Worm (Caenorhabditis elegans): ENCODE measurements around the gene T05C12.4.

Gene T05C12.4

DNA sequence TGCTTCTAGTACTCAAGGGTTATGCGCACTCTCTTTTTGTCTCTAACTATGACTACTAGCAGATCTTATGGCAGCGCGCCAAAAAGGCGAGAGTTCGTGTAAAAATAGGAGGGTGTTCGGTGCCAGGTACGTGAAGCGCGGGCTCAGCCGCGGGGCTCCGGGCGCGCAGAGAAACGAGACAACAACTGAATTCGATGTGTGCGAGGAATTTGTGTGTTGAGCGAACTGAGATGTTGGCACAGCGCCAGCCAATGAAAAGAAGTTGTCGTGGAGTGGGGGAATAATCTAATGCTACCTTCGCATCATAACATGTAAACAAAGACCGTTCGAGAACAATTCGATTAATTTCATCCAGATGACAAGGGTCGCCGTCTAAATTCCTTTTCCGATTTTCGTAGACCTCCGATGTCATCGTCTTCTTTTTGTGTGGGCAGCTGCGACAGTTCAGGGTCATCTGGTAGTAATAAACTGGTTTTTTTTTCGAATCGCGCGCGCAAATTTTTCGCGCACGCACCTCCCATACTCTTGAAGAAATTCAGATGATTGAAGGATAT is 48.7 kb downstream of the T05C12.4 start (continued):
- TF ChIP-seq dve-1 (tag; optimal IDR thresholded peaks at IDR 0.05; ENCODE audit: insufficient read depth) = peak; percentile 24
- TF ChIP-seq mxl-2 (GFP tag; conservative IDR thresholded peaks at IDR 0.05) = 0 out of 2 replicates have a peak, but pooled peaks have one; percentile 15
- TF ChIP-seq unc-39 (tag; optimal IDR thresholded peaks at IDR 0.05) = no peak
- peak; percentile 82; the same call in 1 of the 2 replicates for TF ChIP-seq ctbp-1 (GFP tag; IDR thresholded peaks at IDR 0.05)
- peak; percentile 31 for TF ChIP-seq spr-1 (tag; optimal IDR thresholded peaks at IDR 0.05)
- TF ChIP-seq dmd-8 (GFP tag; IDR thresholded peaks at IDR 0.05) = no peak
- peak; percentile 39; the same call in 1 of the 2 replicates for TF ChIP-seq ceh-20 (GFP tag; IDR thresholded peaks at IDR 0.05)
- TF ChIP-seq cey-2 (tag; optimal IDR thresholded peaks at IDR 0.05; ENCODE audit: borderline replicate concordance, insufficient read depth) = no peak
- TF ChIP-seq daf-16 (GFP tag; optimal IDR thresholded peaks at IDR 0.05) = peak in 1 of 2 experiments; percentile 43
- TF ChIP-seq daf-16 (tag; optimal IDR thresholded peaks at IDR 0.05) = no peak
- peak; percentile 35 for TF ChIP-seq mxl-3 (GFP tag; optimal IDR thresholded peaks at IDR 0.05)
- no peak for TF ChIP-seq F44E2.7 (GFP tag; IDR thresholded peaks at IDR 0.05)
- no peak for TF ChIP-seq snpc-1.2 (GFP tag; IDR thresholded peaks at IDR 0.05)
- no peak for TF ChIP-seq aly-2 (tag; optimal IDR thresholded peaks at IDR 0.05)
- TF ChIP-seq egl-27 (tag; optimal IDR thresholded peaks at IDR 0.05) = no peak
- TF ChIP-seq jun-1 (tag; optimal IDR thresholded peaks at IDR 0.05) = no peak
- peak; percentile 54 for TF ChIP-seq hlh-30 (tag; optimal IDR thresholded peaks at IDR 0.05; ENCODE audit: insufficient read depth)
- no peak for TF ChIP-seq madf-5 (GFP tag; IDR thresholded peaks at IDR 0.05)
- no peak for TF ChIP-seq zfp-3 (GFP tag; conservative IDR thresholded peaks at IDR 0.05)
- no peak for TF ChIP-seq dmd-9 (GFP tag; IDR thresholded peaks at IDR 0.05)
- no peak for TF ChIP-seq nhr-237 (tag; optimal IDR thresholded peaks at IDR 0.05)
- no peak for TF ChIP-seq R02D3.7 (tag; optimal IDR thresholded peaks at IDR 0.05)
- TF ChIP-seq daf-12 (tag; optimal IDR thresholded peaks at IDR 0.05) = no peak
- no peak for TF ChIP-seq spr-3 (GFP tag; optimal IDR thresholded peaks at IDR 0.05)
- TF ChIP-seq lim-7 (GFP tag; IDR thresholded peaks at IDR 0.05) = no peak
- TF ChIP-seq ceh-82 (tag; optimal IDR thresholded peaks at IDR 0.05) = no peak
- no peak for TF ChIP-seq ceh-28 (tag; optimal IDR thresholded peaks at IDR 0.05)
- TF ChIP-seq ZK546.5 (tag; optimal IDR thresholded peaks at IDR 0.05) = no peak
- no peak for TF ChIP-seq madf-9 (GFP tag; conservative IDR thresholded peaks at IDR 0.05)
- TF ChIP-seq Y75B8A.6 (GFP tag; IDR thresholded peaks at IDR 0.05) = no peak
- peak; percentile 42 for TF ChIP-seq nhr-25 (tag; optimal IDR thresholded peaks at IDR 0.05; ENCODE audit: borderline replicate concordance, insufficient read depth)
- TF ChIP-seq php-3 (GFP tag; IDR thresholded peaks at IDR 0.05) = no peak
- TF ChIP-seq ceh-62 (tag; optimal IDR thresholded peaks at IDR 0.05) = no peak
- TF ChIP-seq dmd-6 (GFP tag; IDR thresholded peaks at IDR 0.05) = no peak
- no peak; the same call in 1 of the 2 replicates for TF ChIP-seq T26A8.4 (GFP tag; IDR thresholded peaks at IDR 0.05)
- no peak for TF ChIP-seq ZK337.2 (GFP tag; IDR thresholded peaks at IDR 0.05)
- TF ChIP-seq duxl-1 (tag; optimal IDR thresholded peaks at IDR 0.05; ENCODE audit: poor library complexity) = no peak
- TF ChIP-seq lin-29 (GFP tag; IDR thresholded peaks at IDR 0.05) = no peak
- peak; percentile 69 for TF ChIP-seq set-16 (GFP tag; IDR thresholded peaks at IDR 0.05)
- TF ChIP-seq lsy-2 (tag; optimal IDR thresholded peaks at IDR 0.05) = peak; percentile 46 to 78
- peak in 1 of 2 experiments; percentile 43 for TF ChIP-seq hif-1 (tag; optimal IDR thresholded peaks at IDR 0.05)
- no peak for TF ChIP-seq saeg-2 (GFP tag; IDR thresholded peaks at IDR 0.05)
- peak; percentile 59 for TF ChIP-seq F37D6.2 (tag; optimal IDR thresholded peaks at IDR 0.05)
- peak; percentile 81 for TF ChIP-seq rbr-2 (tag; optimal IDR thresholded peaks at IDR 0.05)
- TF ChIP-seq lir-3 (tag; optimal IDR thresholded peaks at IDR 0.05) = no peak
- no peak for TF ChIP-seq dpl-1 (GFP tag; optimal IDR thresholded peaks at IDR 0.05)
- TF ChIP-seq nhr-48 (tag; optimal IDR thresholded peaks at IDR 0.05) = no peak
- no peak for TF ChIP-seq daf-8 (GFP tag; IDR thresholded peaks at IDR 0.05)
- TF ChIP-seq nhr-10 (tag; optimal IDR thresholded peaks at IDR 0.05) = no peak
- no peak for TF ChIP-seq pqm-1 (tag; optimal IDR thresholded peaks at IDR 0.05)
